Fruit fly (Drosophila melanogaster) whole organism, prepupa: ENCODE data around the gene CG42238.

ENCODE experiments used
- Blimp-1 ChIP-seq: fragments of 200-800 bp; sonication (Bioruptor generic); optimal IDR thresholded peaks from 3 replicates; lab custom pipeline; 2017; ENCODE audit warnings: missing biosample characterization, missing genetic modification characterization, mild to moderate bottlenecking, moderate library complexity, missing genetic modification reagents
- CG10631 ChIP-seq: fragments of 200-800 bp; sonication (Bioruptor generic); optimal IDR thresholded peaks from 2 replicates; lab custom pipeline; 2016; ENCODE audit warnings: missing biosample characterization, missing genetic modification characterization
- CG10669 ChIP-seq: fragments of 200-800 bp; sonication (Bioruptor generic); optimal IDR thresholded peaks from 3 replicates; lab custom pipeline; 2018; ENCODE audit warnings: missing biosample characterization, mild to moderate bottlenecking, missing genetic modification characterization, moderate library complexity
- CG11294 ChIP-seq: fragments of 200-800 bp; sonication (Bioruptor generic); IDR thresholded peaks from 2 replicates; pipeline ENCODE4 v1.3.6; 2022; ENCODE audit warnings: missing biosample characterization, missing genetic modification characterization
- CG11762 ChIP-seq: fragments of 200-800 bp; sonication (Bioruptor generic); optimal IDR thresholded peaks from 3 replicates; lab custom pipeline; 2016; ENCODE audit warnings: missing biosample characterization, missing genetic modification characterization; ENCODE audit not compliant: insufficient read depth
- CG15336 ChIP-seq: fragments of 200-800 bp; sonication (Bioruptor generic); IDR thresholded peaks from 2 replicates; pipeline ENCODE4 v1.3.6; 2022; ENCODE audit warnings: missing biosample characterization, missing genetic modification characterization
- CG1621 ChIP-seq: fragments of 200-800 bp; sonication (Bioruptor generic); optimal IDR thresholded peaks from 3 replicates; lab custom pipeline; 2018; ENCODE audit warnings: missing biosample characterization, mild to moderate bottlenecking, missing genetic modification characterization
- CG16779 ChIP-seq: fragments of 200-800 bp; sonication (Bioruptor generic); optimal IDR thresholded peaks from 3 replicates; lab custom pipeline; 2017; ENCODE audit warnings: missing biosample characterization, mild to moderate bottlenecking, missing genetic modification characterization
- CG3032 ChIP-seq: fragments of 200-800 bp; optimal IDR thresholded peaks from 2 replicates; lab custom pipeline; 2019; ENCODE audit warnings: missing biosample characterization, mild to moderate bottlenecking, missing genetic modification characterization, moderate library complexity
- CG31627 ChIP-seq: fragments of 200-800 bp; sonication (Bioruptor generic); optimal IDR thresholded peaks from 3 replicates; lab custom pipeline; 2016; ENCODE audit warnings: missing biosample characterization, missing genetic modification characterization
- CG32006 ChIP-seq: fragments of 200-800 bp; sonication (Bioruptor generic); optimal IDR thresholded peaks from 3 replicates; lab custom pipeline; 2017; ENCODE audit warnings: missing biosample characterization, mild to moderate bottlenecking, missing genetic modification characterization
- CG34406 ChIP-seq: fragments of 200-800 bp; sonication (Bioruptor generic); optimal IDR thresholded peaks from 3 replicates; lab custom pipeline; 2016; ENCODE audit warnings: missing biosample characterization, missing genetic modification characterization
- CG3919 ChIP-seq: fragments of 200-800 bp; sonication (Bioruptor generic); optimal IDR thresholded peaks from 3 replicates; lab custom pipeline; 2016; ENCODE audit warnings: missing biosample characterization, missing genetic modification characterization
- CG4318 ChIP-seq: fragments of 200-800 bp; sonication (Bioruptor generic); optimal IDR thresholded peaks from 3 replicates; lab custom pipeline; 2017; ENCODE audit warnings: missing biosample characterization, mild to moderate bottlenecking, missing genetic modification characterization
- CG6163 ChIP-seq: fragments of 200-800 bp; sonication (Bioruptor generic); IDR thresholded peaks from 3 replicates; pipeline ENCODE4 v1.3.6; 2022; ENCODE audit warnings: missing biosample characterization, missing genetic modification characterization
- CG6276 ChIP-seq: fragments of 200-800 bp; sonication (Bioruptor generic); optimal IDR thresholded peaks from 2 replicates; lab custom pipeline; 2017; ENCODE audit warnings: missing biosample characterization, mild to moderate bottlenecking, missing genetic modification characterization
- CG6808 ChIP-seq: fragments of 200-800 bp; sonication (Bioruptor generic); optimal IDR thresholded peaks from 3 replicates; lab custom pipeline; 2017; ENCODE audit warnings: missing biosample characterization, missing genetic modification characterization, mild to moderate bottlenecking, moderate library complexity, missing genetic modification reagents
- CG8119 ChIP-seq: fragments of 200-800 bp; sonication (Bioruptor generic); IDR thresholded peaks from 3 replicates; pipeline ENCODE4 v1.3.6; 2022; ENCODE audit warnings: missing biosample characterization, missing genetic modification characterization
- CG8319 ChIP-seq: fragments of 200-800 bp; sonication (Bioruptor generic); optimal IDR thresholded peaks from 3 replicates; lab custom pipeline; 2016; ENCODE audit warnings: missing biosample characterization, missing genetic modification characterization
- CG8632 ChIP-seq: fragments of 200-800 bp; sonication (Bioruptor generic); optimal IDR thresholded peaks from 3 replicates; lab custom pipeline; 2016; ENCODE audit warnings: missing biosample characterization, missing genetic modification characterization
- Eip75B ChIP-seq: fragments of 200-800 bp; sonication (Bioruptor generic); optimal IDR thresholded peaks from 3 replicates; lab custom pipeline; 2016; ENCODE audit warnings: missing biosample characterization, missing genetic modification characterization
- Eip78C ChIP-seq: fragments of 200-800 bp; sonication (Bioruptor generic); peaks from one replicate; lab custom pipeline; 2016; ENCODE audit warnings: missing biosample characterization, missing genetic modification characterization
- Ets96B ChIP-seq: fragments of 200-800 bp; optimal IDR thresholded peaks from 2 replicates; lab custom pipeline; 2019; ENCODE audit warnings: missing biosample characterization, mild to moderate bottlenecking, missing genetic modification characterization, moderate library complexity
- Gug ChIP-seq: fragments of 200-800 bp; sonication (Bioruptor generic); IDR thresholded peaks from 2 replicates; pipeline ENCODE4 v1.3.6; 2022; ENCODE audit warnings: missing biosample characterization, missing genetic modification characterization
- Hr38 ChIP-seq: sonication (Bioruptor generic); optimal IDR thresholded peaks from 2 replicates; lab custom pipeline; 2016; ENCODE audit warnings: missing biosample characterization, missing genetic modification characterization
- Hr39 ChIP-seq: fragments of 200-800 bp; sonication (Bioruptor generic); optimal IDR thresholded peaks from 2 replicates; lab custom pipeline; 2016; ENCODE audit warnings: missing biosample characterization, missing genetic modification characterization
- Hr4 ChIP-seq: fragments of 200-800 bp; sonication (Bioruptor generic); optimal IDR thresholded peaks from 3 replicates; lab custom pipeline; 2016; ENCODE audit warnings: missing biosample characterization, missing genetic modification characterization
- Lpt ChIP-seq: fragments of 200-800 bp; sonication (Bioruptor generic); optimal IDR thresholded peaks from 3 replicates; lab custom pipeline; 2016; ENCODE audit warnings: missing biosample characterization, missing genetic modification characterization
- Met ChIP-seq: fragments of 200-800 bp; sonication (Bioruptor generic); optimal IDR thresholded peaks from 3 replicates; lab custom pipeline; 2016; ENCODE audit warnings: missing biosample characterization, missing genetic modification characterization
- OdsH ChIP-seq: fragments of 200-800 bp; sonication (Bioruptor generic); optimal IDR thresholded peaks from 3 replicates; lab custom pipeline; 2016; ENCODE audit warnings: missing biosample characterization, missing genetic modification characterization
- Sox14 ChIP-seq: fragments of 200-800 bp; sonication (Bioruptor generic); optimal IDR thresholded peaks from 3 replicates; lab custom pipeline; 2016; ENCODE audit warnings: missing biosample characterization, missing genetic modification characterization
- achi ChIP-seq: fragments of 200-800 bp; sonication (Bioruptor generic); optimal IDR thresholded peaks from 3 replicates; lab custom pipeline; 2016; ENCODE audit warnings: missing biosample characterization, missing genetic modification characterization
- acj6 ChIP-seq: fragments of 200-800 bp; sonication (Bioruptor generic); optimal IDR thresholded peaks from 3 replicates; lab custom pipeline; 2016; ENCODE audit warnings: missing biosample characterization, missing genetic modification characterization
- dac ChIP-seq: fragments of 200-800 bp; sonication (Bioruptor generic); optimal IDR thresholded peaks from 2 replicates; lab custom pipeline; 2017; ENCODE audit warnings: missing biosample characterization, mild to moderate bottlenecking, missing genetic modification characterization
- dsx ChIP-seq: fragments of 200-800 bp; optimal IDR thresholded peaks from 3 replicates; lab custom pipeline; 2019; ENCODE audit warnings: missing biosample characterization, mild to moderate bottlenecking, missing genetic modification characterization, moderate library complexity; ENCODE audit not compliant: poor library complexity, severe bottlenecking
- esn ChIP-seq: fragments of 200-800 bp; sonication (Bioruptor generic); optimal IDR thresholded peaks from 2 replicates; lab custom pipeline; 2016; ENCODE audit warnings: missing biosample characterization, mild to moderate bottlenecking, missing genetic modification characterization, moderate library complexity
- fd59A ChIP-seq: fragments of 200-800 bp; sonication (Bioruptor generic); optimal IDR thresholded peaks from 2 replicates; lab custom pipeline; 2017; ENCODE audit warnings: missing biosample characterization, mild to moderate bottlenecking, missing genetic modification characterization, missing genetic modification reagents
- fkh ChIP-seq: fragments of 200-800 bp; sonication (Bioruptor generic); optimal IDR thresholded peaks from 3 replicates; lab custom pipeline; 2017; ENCODE audit warnings: missing biosample characterization, mild to moderate bottlenecking, missing genetic modification characterization, moderate library complexity
- lz ChIP-seq: fragments of 200-800 bp; sonication (Bioruptor generic); optimal IDR thresholded peaks from 3 replicates; lab custom pipeline; 2016; ENCODE audit warnings: missing biosample characterization, missing genetic modification characterization
- net ChIP-seq: fragments of 200-800 bp; sonication (Bioruptor generic); optimal IDR thresholded peaks from 3 replicates; lab custom pipeline; 2016; ENCODE audit warnings: missing biosample characterization, missing genetic modification characterization
- pdm3 ChIP-seq: fragments of 200-800 bp; sonication (Bioruptor generic); optimal IDR thresholded peaks from 3 replicates; lab custom pipeline; 2016; ENCODE audit warnings: missing biosample characterization, missing genetic modification characterization
- salr ChIP-seq, 2 experiments: fragments of 200-800 bp; sonication (Bioruptor generic); optimal IDR thresholded peaks; 3 replicates each; lab custom pipeline; 2016 to 2018; ENCODE audit warnings: missing biosample characterization in 2 of 2, missing genetic modification characterization in 2 of 2, mild to moderate bottlenecking in 1 of 2
- spab ChIP-seq: fragments of 200-800 bp; sonication (Bioruptor generic); optimal IDR thresholded peaks from 2 replicates; lab custom pipeline; 2017; ENCODE audit warnings: missing biosample characterization, mild to moderate bottlenecking, missing genetic modification characterization, missing genetic modification reagents
- ss ChIP-seq, 2 experiments: fragments of 200-800 bp; sonication (Bioruptor generic); optimal IDR thresholded peaks; 2 replicates in 1 of 2; 3 replicates in 1 of 2; lab custom pipeline; 2017 to 2018; ENCODE audit warnings: mild to moderate bottlenecking in 2 of 2, missing biosample characterization in 2 of 2, missing genetic modification characterization in 2 of 2, moderate library complexity in 1 of 2
- svp ChIP-seq: fragments of 200-800 bp; sonication (Bioruptor generic); peaks from one replicate; lab custom pipeline; 2016; ENCODE audit warnings: missing biosample characterization, missing genetic modification characterization
- topi ChIP-seq: fragments of 200-800 bp; sonication (Bioruptor generic); optimal IDR thresholded peaks from 3 replicates; lab custom pipeline; 2016; ENCODE audit warnings: missing biosample characterization, missing genetic modification characterization

Gene CG42238

dm6 chr2L:21008613-21009012 lies 43.4 kb downstream of the CG42238 start (continued):
- TF ChIP-seq Hr4 (GFP tag; lab: Kevin White, UChicago) (no peak), OdsH (GFP tag; lab: Kevin White, UChicago) (peak; percentile 30), CG6163 (GFP tag; lab: Robert Waterston, UW) (no peak), esn (GFP tag; lab: Kevin White, UChicago) (peak; percentile 54), Ets96B (peak; percentile 29), CG8632 (GFP tag; lab: Kevin White, UChicago) (no peak), CG15336 (GFP tag; lab: Robert Waterston, UW) (no peak), achi (GFP tag; lab: Kevin White, UChicago) (peak; percentile 11), fkh (no peak), Blimp-1 (GFP tag; lab: Kevin White, UChicago) (no peak), CG31627 (GFP tag; lab: Kevin White, UChicago) (peak; percentile 55), svp (peak; percentile 78), CG10669 (GFP tag; lab: Kevin White, UChicago) (no peak), dac (GFP tag; lab: Kevin White, UChicago) (no peak), CG34406 (peak; percentile 8)

dm6 chr2L:21006592-21006991 lies 45.4 kb downstream of the CG42238 start:
- TF ChIP-seq Eip75B (GFP tag; lab: Kevin White, UChicago) (peak; percentile 25), CG1621 (peak; percentile 44), pdm3 (peak; percentile 36), Ets96B (peak; percentile 76), CG6808 (GFP tag; lab: Kevin White, UChicago) (peak; percentile 73), CG3032 (peak; percentile 79), CG11762 (peak; percentile 4), net (GFP tag; lab: Kevin White, UChicago) (no peak), CG6276 (GFP tag; lab: Kevin White, UChicago) (no peak), CG15336 (GFP tag; lab: Robert Waterston, UW) (0 out of 2 replicates have a peak, but pooled peaks have one; percentile 29), Hr39 (no peak), CG3919 (GFP tag; lab: Kevin White, UChicago) (peak; percentile 48), fd59A (peak; percentile 56), salr (GFP tag; optimal IDR thresholded peaks at IDR 0.05; lab: Kevin White, UChicago) (peak; percentile 55 to 56), Sox14 (peak; percentile 54), achi (GFP tag; lab: Kevin White, UChicago) (peak; percentile 29), CG10631 (GFP tag; lab: Kevin White, UChicago) (peak; percentile 65), Blimp-1 (GFP tag; lab: Kevin White, UChicago) (no peak), Eip78C (peak; percentile 62), topi (GFP tag; lab: Kevin White, UChicago) (no peak), Hr4 (GFP tag; lab: Kevin White, UChicago) (peak; percentile 39), CG32006 (GFP tag; lab: Kevin White, UChicago) (peak; percentile 54), Gug (GFP tag; lab: Robert Waterston, UW) (peak; percentile 30; the same call in 1 of the 2 replicates), CG11294 (GFP tag; lab: Robert Waterston, UW) (no peak), dsx (GFP tag; lab: Kevin White, UChicago) (peak; percentile 57), spab (GFP tag; lab: Kevin White, UChicago) (peak; percentile 59), Lpt (GFP tag; lab: Kevin White, UChicago) (peak; percentile 39), CG4318 (peak; percentile 18), ss (GFP tag; optimal IDR thresholded peaks at IDR 0.05; lab: Kevin White, UChicago) (peak; percentile 11 to 53), CG8119 (peak; percentile 41; the same call in 1 of the 3 replicates), acj6 (GFP tag; lab: Kevin White, UChicago) (peak; percentile 27), Hr38 (GFP tag; lab: Kevin White, UChicago) (no peak), CG16779 (tag; lab: Kevin White, UChicago) (peak; percentile 1), OdsH (GFP tag; lab: Kevin White, UChicago) (peak; percentile 20), CG10669 (GFP tag; lab: Kevin White, UChicago) (peak; percentile 64), CG8632 (GFP tag; lab: Kevin White, UChicago) (peak; percentile 5), Met (no peak), CG6163 (GFP tag; lab: Robert Waterston, UW) (0 out of 3 replicates have a peak, but pooled peaks have one; percentile 26), lz (no peak), CG8319 (GFP tag; lab: Kevin White, UChicago) (no peak)
